Worm (Caenorhabditis elegans) whole organism, L3 larva: ENCODE results near the gene F08G2.4.

Source experiments
- aly-2 ChIP-seq: fragments of 150-350 bp; optimal IDR thresholded peaks from 2 replicates; lab custom pipeline; 2014; ENCODE audit warnings: missing biosample characterization, missing genetic modification characterization
- ama-1 ChIP-seq: fragments of 150-350 bp; optimal IDR thresholded peaks from 2 replicates; lab custom pipeline; 2018
- egl-27 ChIP-seq: sonication (generic microtip); optimal IDR thresholded peaks from 4 replicates; lab custom pipeline; 2017; ENCODE audit warnings: missing biosample characterization, missing genetic modification reagents, missing genetic modification characterization
- jun-1 ChIP-seq: fragments of 150-350 bp; optimal IDR thresholded peaks from 2 replicates; lab custom pipeline; 2014; ENCODE audit warnings: missing biosample characterization, missing genetic modification reagents, missing genetic modification characterization
- unc-62 ChIP-seq: fragments of 150-350 bp; sonication (generic microtip); optimal IDR thresholded peaks from 4 replicates; lab custom pipeline; 2014; ENCODE audit warnings: missing biosample characterization, missing genetic modification reagents, missing genetic modification characterization
- ztf-11 ChIP-seq: fragments of 150-350 bp; optimal IDR thresholded peaks from 2 replicates; lab custom pipeline; 2014; ENCODE audit warnings: missing biosample characterization, missing genetic modification characterization

ce11 chrII:13834380-13835194 is 4.2 kb downstream of the F08G2.4 start:
- no peak for TF ChIP-seq aly-2 (tag; lab: Kevin White, UChicago)
- no peak for TF ChIP-seq unc-62 (GFP tag; lab: Kevin White, UChicago)
- peak; percentile 65 for TF ChIP-seq egl-27 (tag; lab: Kevin White, UChicago)
- peak; percentile 81 for TF ChIP-seq jun-1
- TF ChIP-seq ama-1 (lab: Kevin White, UChicago), result peak; percentile 32
- TF ChIP-seq ztf-11 (tag; lab: Kevin White, UChicago), result no peak
